Worm (Caenorhabditis elegans) whole organism, young adult: ENCODE measurements around the gene lin-2.

Experiments
- B0019.2 ChIP-seq: fragments of 200-800 bp; sonication (Bioruptor generic); conservative IDR thresholded peaks from 2 replicates; pipeline ENCODE4 v1.3.6; 2022; ENCODE audit warnings: missing genetic modification reagents, missing genetic modification characterization, missing compliant biosample characterization
- B0035.1 ChIP-seq: sonication (generic microtip); optimal IDR thresholded peaks from 2 replicates; lab custom pipeline; 2016; ENCODE audit warnings: missing genetic modification characterization, mild to moderate bottlenecking, missing compliant biosample characterization, missing genotype, missing genetic modification reagents
- B0261.1 ChIP-seq: sonication (generic microtip); optimal IDR thresholded peaks from 2 replicates; lab custom pipeline; 2016; ENCODE audit warnings: mild to moderate bottlenecking, missing genetic modification characterization, moderate library complexity, missing compliant biosample characterization
- B0336.3 ChIP-seq: fragments of 200-800 bp; sonication (Bioruptor generic); IDR thresholded peaks from 2 replicates; pipeline ENCODE4 v1.3.6; 2022; ENCODE audit warnings: missing genetic modification characterization, missing compliant biosample characterization
- F33H1.4 ChIP-seq: fragments of 200-800 bp; sonication (Bioruptor generic); IDR thresholded peaks from 2 replicates; pipeline ENCODE4 v1.3.6; 2022; ENCODE audit warnings: missing genetic modification reagents, missing genetic modification characterization, missing compliant biosample characterization
- F37B4.10 ChIP-seq: fragments of 200-800 bp; sonication (Bioruptor generic); IDR thresholded peaks from 2 replicates; pipeline ENCODE4 v1.3.6; 2022; ENCODE audit warnings: missing genetic modification characterization, missing compliant biosample characterization
- F52B5.7 ChIP-seq: sonication (generic microtip); optimal IDR thresholded peaks from 2 replicates; lab custom pipeline; 2016; ENCODE audit warnings: mild to moderate bottlenecking, missing genetic modification characterization, missing compliant biosample characterization
- F55B11.4 ChIP-seq: sonication (generic microtip); optimal IDR thresholded peaks from 2 replicates; lab custom pipeline; 2016; ENCODE audit warnings: missing compliant biosample characterization, missing genetic modification characterization, borderline replicate concordance; ENCODE audit not compliant: insufficient read depth
- F57A8.1 ChIP-seq: fragments of 200-800 bp; sonication (Bioruptor generic); optimal IDR thresholded peaks from 2 replicates; lab custom pipeline; 2018; ENCODE audit warnings: mild to moderate bottlenecking, missing genetic modification characterization, moderate library complexity, missing compliant biosample characterization
- K12H6.12 ChIP-seq: fragments of 200-800 bp; sonication (Bioruptor generic); optimal IDR thresholded peaks from 2 replicates; lab custom pipeline; 2018; ENCODE audit warnings: mild to moderate bottlenecking, missing genetic modification characterization, missing compliant biosample characterization
- Y53G8AR.9 ChIP-seq: fragments of 200-800 bp; sonication (Bioruptor generic); conservative IDR thresholded peaks from 2 replicates; pipeline ENCODE4 v1.3.6; 2022; ENCODE audit warnings: missing genetic modification reagents, missing genetic modification characterization, missing compliant biosample characterization
- Y67H2A.10 ChIP-seq: fragments of 200-800 bp; sonication (Bioruptor generic); conservative IDR thresholded peaks from 2 replicates; pipeline ENCODE4 v1.3.6; 2022; ENCODE audit warnings: missing genetic modification reagents, missing genetic modification characterization, missing compliant biosample characterization
- Y79H2A.3 ChIP-seq: fragments of 200-800 bp; sonication (Bioruptor generic); conservative IDR thresholded peaks from 2 replicates; pipeline ENCODE4 v1.3.6; 2022; ENCODE audit warnings: missing genetic modification reagents, missing genetic modification characterization, missing compliant biosample characterization
- ama-1 ChIP-seq, 3 experiments: fragments of 150-350 bp in 1 of 3; sonication (generic microtip) in 2 of 3; optimal IDR thresholded peaks; 2 replicates each; lab custom pipeline; 2014 to 2018; ENCODE audit warnings: missing biosample characterization in 2 of 3, missing genetic modification characterization in 2 of 3, missing genetic modification reagents in 2 of 3
- aptf-2 ChIP-seq: fragments of 200-800 bp; sonication (Bioruptor generic); conservative IDR thresholded peaks from 2 replicates; pipeline ENCODE4 v1.3.6; 2022; ENCODE audit warnings: missing genetic modification reagents, missing genetic modification characterization, missing compliant biosample characterization
- attf-6 ChIP-seq: fragments of 200-800 bp; sonication (Bioruptor generic); IDR thresholded peaks from 2 replicates; pipeline ENCODE4 v1.3.6; 2022; ENCODE audit warnings: missing genetic modification reagents, missing genetic modification characterization, missing compliant biosample characterization
- bed-1 ChIP-seq: fragments of 200-800 bp; sonication (Bioruptor generic); IDR thresholded peaks from 2 replicates; pipeline ENCODE4 v1.3.6; 2022; ENCODE audit warnings: missing genetic modification reagents, missing genetic modification characterization, missing compliant biosample characterization
- ccch-3 ChIP-seq: fragments of 200-800 bp; sonication (Bioruptor generic); optimal IDR thresholded peaks from 2 replicates; lab custom pipeline; 2018; ENCODE audit warnings: mild to moderate bottlenecking, missing genetic modification characterization, missing compliant biosample characterization
- cebp-1 ChIP-seq, 2 experiments: fragments of 200-800 bp in 1 of 2; sonication (Bioruptor generic) in 1 of 2; sonication (generic microtip) in 1 of 2; IDR thresholded peaks in 1 of 2; optimal IDR thresholded peaks in 1 of 2; 2 replicates each; pipeline versions ENCODE4 v1.3.6 to Lab custom; 2017 to 2022; ENCODE audit warnings: missing compliant biosample characterization in 2 of 2, missing genetic modification characterization in 2 of 2, mild to moderate bottlenecking in 1 of 2, missing genetic modification reagents in 1 of 2, moderate library complexity in 1 of 2
- chd-7 ChIP-seq: sonication (generic microtip); optimal IDR thresholded peaks from 2 replicates; lab custom pipeline; 2016; ENCODE audit warnings: mild to moderate bottlenecking, missing genetic modification characterization, moderate library complexity, missing compliant biosample characterization
- dox-1 ChIP-seq: fragments of 200-800 bp; sonication (Bioruptor generic); IDR thresholded peaks from 2 replicates; pipeline ENCODE4 v1.3.6; 2022; ENCODE audit warnings: missing genetic modification reagents, missing genetic modification characterization, missing compliant biosample characterization
- dpl-1 ChIP-seq: fragments of 150-350 bp; optimal IDR thresholded peaks from 2 replicates; lab custom pipeline; 2014; ENCODE audit warnings: missing biosample characterization, missing genetic modification reagents, missing genetic modification characterization
- egl-18 ChIP-seq: fragments of 200-800 bp; sonication (Bioruptor generic); IDR thresholded peaks from 2 replicates; pipeline ENCODE4 v1.3.6; 2022; ENCODE audit warnings: missing genetic modification reagents, missing genetic modification characterization, missing compliant biosample characterization
- ekl-4 ChIP-seq: fragments of 200-800 bp; sonication (Bioruptor generic); IDR thresholded peaks from 2 replicates; pipeline ENCODE4 v1.3.6; 2022; ENCODE audit warnings: missing genetic modification reagents, missing genetic modification characterization, missing compliant biosample characterization
- fkh-3 ChIP-seq: sonication (generic microtip); optimal IDR thresholded peaks from 2 replicates; lab custom pipeline; 2016; ENCODE audit warnings: mild to moderate bottlenecking, missing genetic modification characterization, missing compliant biosample characterization
- hsf-1 ChIP-seq: fragments of 200-800 bp; sonication (Bioruptor generic); IDR thresholded peaks from 2 replicates; pipeline ENCODE4 v1.3.6; 2022; ENCODE audit warnings: missing genetic modification reagents, missing genetic modification characterization, missing compliant biosample characterization
- lag-1 ChIP-seq: fragments of 200-800 bp; sonication (Bioruptor generic); IDR thresholded peaks from 2 replicates; pipeline ENCODE4 v1.3.6; 2022; ENCODE audit warnings: missing genetic modification reagents, missing genetic modification characterization, missing compliant biosample characterization
- let-526 ChIP-seq: fragments of 200-800 bp; sonication (Bioruptor generic); IDR thresholded peaks from 2 replicates; pipeline ENCODE4 v1.3.6; 2022; ENCODE audit warnings: missing genetic modification reagents, missing genetic modification characterization, missing compliant biosample characterization
- lin-54 ChIP-seq: fragments of 200-800 bp; sonication (Bioruptor generic); optimal IDR thresholded peaks from 2 replicates; lab custom pipeline; 2018; ENCODE audit warnings: mild to moderate bottlenecking, missing genetic modification characterization, missing compliant biosample characterization
- lsy-27 ChIP-seq: sonication (generic microtip); optimal IDR thresholded peaks from 2 replicates; lab custom pipeline; 2017; ENCODE audit warnings: missing genetic modification characterization, mild to moderate bottlenecking, missing compliant biosample characterization, antibody characterized with exemption, missing genotype, borderline replicate concordance; ENCODE audit not compliant: insufficient read depth
- madf-8 ChIP-seq: fragments of 200-800 bp; sonication (Bioruptor generic); conservative IDR thresholded peaks from 2 replicates; pipeline ENCODE4 v1.3.6; 2022; ENCODE audit warnings: missing genetic modification reagents, missing genetic modification characterization, missing compliant biosample characterization
- mcd-1 ChIP-seq: fragments of 200-800 bp; sonication (Bioruptor generic); IDR thresholded peaks from 2 replicates; pipeline ENCODE4 v1.3.6; 2022; ENCODE audit warnings: missing genetic modification reagents, missing genetic modification characterization, missing compliant biosample characterization
- mel-28 ChIP-seq: sonication (generic microtip); optimal IDR thresholded peaks from 2 replicates; lab custom pipeline; 2016; ENCODE audit warnings: borderline replicate concordance, mild to moderate bottlenecking, missing genetic modification characterization, missing compliant biosample characterization
- mxl-1 ChIP-seq: sonication (generic microtip); optimal IDR thresholded peaks from 2 replicates; lab custom pipeline; 2016; ENCODE audit warnings: missing genetic modification characterization, missing compliant biosample characterization
- pbrm-1 ChIP-seq: fragments of 200-800 bp; sonication (Bioruptor generic); IDR thresholded peaks from 2 replicates; pipeline ENCODE4 v1.3.6; 2022; ENCODE audit warnings: missing genetic modification reagents, missing genetic modification characterization, missing compliant biosample characterization
- pha-4 ChIP-seq: fragments of 150-350 bp; sonication (generic microtip); optimal IDR thresholded peaks from 2 replicates; lab custom pipeline; 2014; ENCODE audit warnings: missing biosample characterization, missing genetic modification reagents, missing genetic modification characterization
- repo-1 ChIP-seq: sonication (generic microtip); optimal IDR thresholded peaks from 2 replicates; lab custom pipeline; 2017; ENCODE audit warnings: mild to moderate bottlenecking, missing genetic modification characterization, missing compliant biosample characterization
- sdz-38 ChIP-seq: sonication (generic microtip); optimal IDR thresholded peaks from 2 replicates; lab custom pipeline; 2016; ENCODE audit warnings: missing genotype, missing genetic modification characterization, missing compliant biosample characterization
- sea-2 ChIP-seq: fragments of 200-800 bp; sonication (Bioruptor generic); IDR thresholded peaks from 2 replicates; pipeline ENCODE4 v1.3.6; 2022; ENCODE audit warnings: missing genetic modification characterization, missing compliant biosample characterization
- snpc-4 ChIP-seq, 5 experiments: fragments of 150-350 bp in 1 of 5; sonication (generic microtip) in 4 of 5; optimal IDR thresholded peaks; 2 replicates each; lab custom pipeline; 2014 to 2018; ENCODE audit warnings: missing genetic modification characterization in 5 of 5, missing biosample characterization in 3 of 5, antibody characterized with exemption in 2 of 5, mild to moderate bottlenecking in 2 of 5, missing compliant biosample characterization in 2 of 5, missing genotype in 2 of 5, moderate library complexity in 2 of 5, missing genetic modification reagents in 1 of 5
- tbp1 ChIP-seq: fragments of 200-800 bp; sonication (Bioruptor generic); optimal IDR thresholded peaks from 2 replicates; lab custom pipeline; 2018; ENCODE audit warnings: mild to moderate bottlenecking, missing genetic modification characterization, missing compliant biosample characterization
- tlf-1 ChIP-seq: fragments of 200-800 bp; sonication (Bioruptor generic); optimal IDR thresholded peaks from 2 replicates; lab custom pipeline; 2018; ENCODE audit warnings: mild to moderate bottlenecking, missing genetic modification characterization, missing compliant biosample characterization
- xnd-1 ChIP-seq: sonication (generic microtip); optimal IDR thresholded peaks from 2 replicates; lab custom pipeline; 2016; ENCODE audit warnings: missing genotype, missing genetic modification reagents, missing genetic modification characterization, missing compliant biosample characterization
- ztf-22 ChIP-seq: fragments of 200-800 bp; sonication (Bioruptor generic); optimal IDR thresholded peaks from 2 replicates; lab custom pipeline; 2018; ENCODE audit warnings: mild to moderate bottlenecking, missing genetic modification characterization, moderate library complexity, missing compliant biosample characterization
- ztf-3 ChIP-seq: fragments of 200-800 bp; sonication (Bioruptor generic); optimal IDR thresholded peaks from 2 replicates; lab custom pipeline; 2018; ENCODE audit warnings: mild to moderate bottlenecking, missing genetic modification characterization, missing compliant biosample characterization

The lin-2 gene

ce11 chrX:12362951-12363486, 50.8 kb downstream of the lin-2 start (continued):
- TF ChIP-seq ccch-3 (GFP tag; lab: Kevin White, UChicago): peak; percentile 86
- no peak for TF ChIP-seq F37B4.10 (GFP tag; lab: Robert Waterston, UW)
- no peak for TF ChIP-seq ama-1 (optimal IDR thresholded peaks at IDR 0.05; lab: Kevin White, UChicago)
- peak in 1 of 2 experiments; percentile 73 for TF ChIP-seq ama-1 (GFP tag; optimal IDR thresholded peaks at IDR 0.05; lab: Kevin White, UChicago)
- TF ChIP-seq lin-54 (GFP tag; lab: Kevin White, UChicago): peak; percentile 88
- TF ChIP-seq Y67H2A.10: no peak
- TF ChIP-seq ekl-4 (GFP tag; lab: Robert Waterston, UW): peak; percentile 73
- no peak for TF ChIP-seq attf-6
- TF ChIP-seq mel-28: peak; percentile 81
- peak; percentile 89 for TF ChIP-seq chd-7 (tag; lab: Kevin White, UChicago)
- no peak for TF ChIP-seq fkh-3 (tag; lab: Kevin White, UChicago)
- peak; percentile 62 for TF ChIP-seq B0261.1 (tag; lab: Kevin White, UChicago)
- TF ChIP-seq F57A8.1 (GFP tag; lab: Kevin White, UChicago): peak; percentile 85
- peak; percentile 82 for TF ChIP-seq mcd-1 (GFP tag; lab: Robert Waterston, UW)
- TF ChIP-seq sdz-38 (tag; lab: Kevin White, UChicago): no peak
- TF ChIP-seq xnd-1 (tag; lab: Kevin White, UChicago): no peak
- no peak for TF ChIP-seq F55B11.4 (tag; lab: Kevin White, UChicago)
- no peak for TF ChIP-seq aptf-2 (GFP tag; lab: Robert Waterston, UW)
- peak; percentile 88; the same call in 1 of the 2 replicates for TF ChIP-seq egl-18 (GFP tag; lab: Robert Waterston, UW)
- TF ChIP-seq lag-1 (GFP tag; lab: Robert Waterston, UW): peak; percentile 84; the same call in 1 of the 2 replicates
- no peak for TF ChIP-seq dpl-1 (GFP tag; lab: Kevin White, UChicago)
- peak; percentile 96 for TF ChIP-seq K12H6.12 (tag; lab: Kevin White, UChicago)
- 0 out of 2 replicates have a peak, but pooled peaks have one; percentile 20 for TF ChIP-seq hsf-1 (GFP tag; lab: Robert Waterston, UW)
- no peak for TF ChIP-seq B0019.2 (GFP tag; lab: Robert Waterston, UW)
- no peak for TF ChIP-seq madf-8 (GFP tag; lab: Robert Waterston, UW)
- peak; percentile 81 for TF ChIP-seq let-526 (GFP tag; lab: Robert Waterston, UW)
- TF ChIP-seq pbrm-1 (GFP tag; lab: Robert Waterston, UW): peak; percentile 90
- TF ChIP-seq tlf-1 (GFP tag; lab: Kevin White, UChicago): peak; percentile 97
- TF ChIP-seq Y79H2A.3 (GFP tag; lab: Robert Waterston, UW): no peak
- peak; percentile 77 for TF ChIP-seq F52B5.7
- no peak for TF ChIP-seq sea-2 (GFP tag; lab: Robert Waterston, UW)
- no peak for TF ChIP-seq bed-1 (GFP tag; lab: Robert Waterston, UW)
- TF ChIP-seq ztf-3 (GFP tag; lab: Kevin White, UChicago): peak; percentile 88
- TF ChIP-seq pha-4 (tag; lab: Kevin White, UChicago): peak; percentile 97
- TF ChIP-seq tbp1 (GFP tag; lab: Kevin White, UChicago): peak; percentile 80
- TF ChIP-seq ztf-22: peak; percentile 67
- peak; percentile 78 for TF ChIP-seq cebp-1 (GFP tag; IDR thresholded peaks at IDR 0.05; lab: Robert Waterston, UW)
- peak; percentile 96 for TF ChIP-seq cebp-1 (tag; optimal IDR thresholded peaks at IDR 0.05; lab: Kevin White, UChicago)
- TF ChIP-seq Y53G8AR.9 (GFP tag; lab: Robert Waterston, UW): peak; percentile 97
- TF ChIP-seq snpc-4 (GFP tag; optimal IDR thresholded peaks at IDR 0.05; lab: Kevin White, UChicago): peak; percentile 51
- peak; percentile 71 to 86 (median 82) for TF ChIP-seq snpc-4 (tag; optimal IDR thresholded peaks at IDR 0.05; lab: Kevin White, UChicago)
- no peak for TF ChIP-seq mxl-1 (tag; lab: Kevin White, UChicago)
- no peak for TF ChIP-seq F33H1.4 (GFP tag; lab: Robert Waterston, UW)
- no peak for TF ChIP-seq lsy-27
- peak; percentile 95 for TF ChIP-seq B0035.1 (tag; lab: Kevin White, UChicago)
- peak; percentile 99 for TF ChIP-seq B0336.3 (GFP tag; lab: Robert Waterston, UW)
- TF ChIP-seq dox-1 (GFP tag; lab: Robert Waterston, UW): peak; percentile 96
- TF ChIP-seq repo-1: peak; percentile 99
